Fruit fly (Drosophila melanogaster) whole organism, embryonic: ENCODE measurements around the gene CG3679.

ENCODE experiments used
- Aef1 ChIP-seq: fragments of 200-800 bp; sonication (Bioruptor generic); IDR thresholded peaks from 3 replicates; pipeline ENCODE4 v1.3.6; 2022; ENCODE audit warnings: missing biosample characterization, missing genetic modification characterization
- Asciz ChIP-seq: fragments of 200-800 bp; sonication (Bioruptor generic); optimal IDR thresholded peaks from 2 replicates; lab custom pipeline; 2017; ENCODE audit warnings: missing biosample characterization, mild to moderate bottlenecking, missing genetic modification characterization, missing genetic modification reagents
- CG11456 ChIP-seq: fragments of 200-800 bp; sonication (Bioruptor generic); IDR thresholded peaks from 3 replicates; pipeline ENCODE4 v1.3.6; 2022; ENCODE audit warnings: missing biosample characterization, missing genetic modification characterization
- CG12155 ChIP-seq: fragments of 200-800 bp; sonication (Bioruptor generic); optimal IDR thresholded peaks from 3 replicates; lab custom pipeline; 2016; ENCODE audit warnings: missing biosample characterization, missing genetic modification characterization
- CG13424 ChIP-seq: fragments of 200-800 bp; sonication (Bioruptor generic); optimal IDR thresholded peaks from 2 replicates; lab custom pipeline; 2019; ENCODE audit warnings: missing biosample characterization, mild to moderate bottlenecking, missing genetic modification characterization, moderate library complexity
- CG34224 ChIP-seq: fragments of 200-800 bp; sonication (Bioruptor generic); IDR thresholded peaks from 3 replicates; pipeline ENCODE4 v1.3.6; 2022; ENCODE audit warnings: missing biosample characterization, missing genetic modification characterization; ENCODE audit not compliant: partially characterized antibody
- CG3838 ChIP-seq: fragments of 200-800 bp; sonication (Bioruptor generic); optimal IDR thresholded peaks from 3 replicates; lab custom pipeline; 2016; ENCODE audit warnings: missing biosample characterization, missing genetic modification characterization
- CG4404 ChIP-seq: fragments of 200-800 bp; sonication (Bioruptor generic); IDR thresholded peaks from 2 replicates; pipeline ENCODE4 v1.3.6; 2022; ENCODE audit warnings: missing biosample characterization, missing genetic modification characterization
- CG4820 ChIP-seq: fragments of 200-800 bp; sonication (Bioruptor generic); optimal IDR thresholded peaks from 3 replicates; lab custom pipeline; 2016; ENCODE audit warnings: missing biosample characterization, missing genetic modification characterization
- CG6765 ChIP-seq: fragments of 200-800 bp; sonication (Bioruptor generic); optimal IDR thresholded peaks from 3 replicates; lab custom pipeline; 2017; ENCODE audit warnings: missing biosample characterization, mild to moderate bottlenecking, missing genetic modification characterization
- CG7556 ChIP-seq: fragments of 200-800 bp; sonication (Bioruptor generic); optimal IDR thresholded peaks from 2 replicates; lab custom pipeline; 2017; ENCODE audit warnings: missing biosample characterization, mild to moderate bottlenecking, missing genetic modification characterization
- CG9215 ChIP-seq: fragments of 200-800 bp; sonication (Bioruptor generic); IDR thresholded peaks from 2 replicates; pipeline ENCODE4 v1.3.6; 2022; ENCODE audit warnings: missing biosample characterization, missing genetic modification characterization
- CkIIα-i1 ChIP-seq: fragments of 200-800 bp; sonication (Bioruptor generic); IDR thresholded peaks from 2 replicates; pipeline ENCODE4 v1.3.6; 2022; ENCODE audit warnings: missing biosample characterization, missing genetic modification characterization
- Dip2 ChIP-seq: fragments of 200-800 bp; sonication (Bioruptor generic); IDR thresholded peaks from 2 replicates; pipeline ENCODE4 v1.3.6; 2022; ENCODE audit warnings: missing biosample characterization, missing genetic modification characterization
- HLHmδ ChIP-seq: fragments of 200-800 bp; sonication (Bioruptor generic); optimal IDR thresholded peaks from 2 replicates; lab custom pipeline; 2018; ENCODE audit warnings: missing biosample characterization, mild to moderate bottlenecking, missing genetic modification characterization, moderate library complexity
- HmgZ ChIP-seq: fragments of 200-800 bp; sonication (Bioruptor generic); optimal IDR thresholded peaks from 2 replicates; lab custom pipeline; 2018; ENCODE audit warnings: missing biosample characterization, mild to moderate bottlenecking, missing genetic modification characterization
- Hr3 ChIP-seq: fragments of 200-800 bp; sonication (Bioruptor generic); optimal IDR thresholded peaks from 3 replicates; lab custom pipeline; 2016; ENCODE audit warnings: missing biosample characterization, missing genetic modification characterization
- Hr39 ChIP-seq: fragments of >200 bp; optimal IDR thresholded peaks from 2 replicates; lab custom pipeline; 2017
- Kr ChIP-seq: fragments of 200-800 bp; sonication (Bioruptor generic); optimal IDR thresholded peaks from 2 replicates; lab custom pipeline; 2017; ENCODE audit warnings: missing biosample characterization, mild to moderate bottlenecking, missing genetic modification characterization
- MESR4 ChIP-seq: fragments of 200-800 bp; sonication (Bioruptor generic); optimal IDR thresholded peaks from 2 replicates; lab custom pipeline; 2018; ENCODE audit warnings: missing biosample characterization, mild to moderate bottlenecking, missing genetic modification characterization, moderate library complexity
- Med ChIP-seq: fragments of 200-800 bp; sonication (Bioruptor generic); peaks from one replicate; lab custom pipeline; 2016; ENCODE audit warnings: missing biosample characterization, missing genetic modification characterization, mild to moderate bottlenecking, inconsistent platforms, moderate library complexity
- NFAT ChIP-seq: fragments of 200-800 bp; sonication (Bioruptor generic); IDR thresholded peaks from 2 replicates; pipeline ENCODE4 v1.3.6; 2022; ENCODE audit warnings: missing biosample characterization, missing genetic modification characterization
- Opbp ChIP-seq: fragments of 200-800 bp; sonication (Bioruptor generic); IDR thresholded peaks from 3 replicates; pipeline ENCODE4 v1.3.6; 2022; ENCODE audit warnings: missing biosample characterization, missing genetic modification characterization; ENCODE audit not compliant: partially characterized antibody
- PHDP ChIP-seq: fragments of 200-800 bp; sonication (Bioruptor generic); optimal IDR thresholded peaks from 3 replicates; lab custom pipeline; 2018; ENCODE audit warnings: missing biosample characterization, mild to moderate bottlenecking, missing genetic modification characterization, moderate library complexity
- Poxn ChIP-seq: fragments of 200-800 bp; sonication (Bioruptor generic); IDR thresholded peaks from 2 replicates; pipeline ENCODE4 v1.3.6; 2022; ENCODE audit warnings: missing biosample characterization, missing genetic modification characterization
- Ravus ChIP-seq: fragments of 200-800 bp; sonication (Bioruptor generic); IDR thresholded peaks from 2 replicates; pipeline ENCODE4 v1.3.6; 2022; ENCODE audit warnings: missing biosample characterization, missing genetic modification characterization
- TFAM ChIP-seq: fragments of 200-800 bp; sonication (Bioruptor generic); optimal IDR thresholded peaks from 2 replicates; lab custom pipeline; 2017; ENCODE audit warnings: missing biosample characterization, missing genetic modification characterization, inconsistent platforms
- Tbp ChIP-seq: fragments of >200 bp; optimal IDR thresholded peaks from 2 replicates; lab custom pipeline; 2018; ENCODE audit warnings: missing biosample characterization, missing genetic modification characterization
- al ChIP-seq: fragments of 200-800 bp; sonication (Bioruptor generic); IDR thresholded peaks from 2 replicates; pipeline ENCODE4 v1.3.6; 2022; ENCODE audit warnings: missing biosample characterization, missing genetic modification characterization
- ash1 ChIP-seq: fragments of 200-800 bp; sonication (Bioruptor generic); optimal IDR thresholded peaks from 2 replicates; lab custom pipeline; 2018; ENCODE audit warnings: missing biosample characterization, mild to moderate bottlenecking, missing genetic modification characterization
- bcd ChIP-seq: fragments of 200-800 bp; sonication (Bioruptor generic); optimal IDR thresholded peaks from 2 replicates; lab custom pipeline; 2017; ENCODE audit warnings: missing biosample characterization, mild to moderate bottlenecking, missing genetic modification characterization
- btn ChIP-seq: fragments of 200-800 bp; sonication (Bioruptor generic); optimal IDR thresholded peaks from 2 replicates; lab custom pipeline; 2016; ENCODE audit warnings: missing biosample characterization, missing genetic modification characterization
- fd102C ChIP-seq: fragments of 200-800 bp; sonication (Bioruptor generic); optimal IDR thresholded peaks from 2 replicates; lab custom pipeline; 2018; ENCODE audit warnings: missing biosample characterization, mild to moderate bottlenecking, missing genetic modification characterization, moderate library complexity
- fd3F ChIP-seq: fragments of 200-800 bp; sonication (Bioruptor generic); optimal IDR thresholded peaks from 2 replicates; lab custom pipeline; 2018; ENCODE audit warnings: missing biosample characterization, mild to moderate bottlenecking, missing genetic modification characterization, moderate library complexity
- lola ChIP-seq, 3 experiments: fragments of >200 bp in 2 of 3; fragments of 200-800 bp in 1 of 3; sonication (Bioruptor generic) in 1 of 3; optimal IDR thresholded peaks; 2 replicates each; lab custom pipeline; 2017 to 2019; ENCODE audit warnings: missing biosample characterization in 3 of 3, missing genetic modification characterization in 3 of 3, mild to moderate bottlenecking in 1 of 3, moderate library complexity in 1 of 3
- luna ChIP-seq: fragments of 200-800 bp; sonication (Bioruptor generic); optimal IDR thresholded peaks from 2 replicates; lab custom pipeline; 2016; ENCODE audit warnings: missing biosample characterization, missing genetic modification characterization
- mam ChIP-seq: fragments of 200-800 bp; sonication (Bioruptor generic); optimal IDR thresholded peaks from 3 replicates; lab custom pipeline; 2016; ENCODE audit warnings: missing biosample characterization, missing genetic modification characterization
- nom ChIP-seq: fragments of 200-800 bp; sonication (Bioruptor generic); optimal IDR thresholded peaks from 2 replicates; lab custom pipeline; 2017; ENCODE audit warnings: missing biosample characterization, missing genetic modification characterization, mild to moderate bottlenecking, moderate library complexity, missing genetic modification reagents
- pan ChIP-seq, 4 experiments: fragments of >200 bp in 3 of 4; fragments of 200-800 bp in 1 of 4; sonication (Bioruptor generic) in 1 of 4; optimal IDR thresholded peaks in 3 of 4; IDR thresholded peaks in 1 of 4; 2 replicates each; pipeline versions ENCODE4 v1.3.6 to Lab custom; 2017 to 2022; ENCODE audit warnings: missing biosample characterization in 2 of 4, missing genetic modification characterization in 2 of 4, mixed read lengths in 1 of 4
- pfk ChIP-seq: fragments of 200-800 bp; sonication (Bioruptor generic); optimal IDR thresholded peaks from 2 replicates; lab custom pipeline; 2018; ENCODE audit warnings: missing biosample characterization, mild to moderate bottlenecking, missing genetic modification characterization, moderate library complexity
- prd ChIP-seq, 3 experiments: fragments of >200 bp in 2 of 3; fragments of 200-800 bp in 1 of 3; sonication (Bioruptor generic) in 1 of 3; optimal IDR thresholded peaks in 2 of 3; IDR thresholded peaks in 1 of 3; 2 replicates in 2 of 3; 3 replicates in 1 of 3; pipeline versions ENCODE4 v1.3.6 to Lab custom; 2017 to 2022; ENCODE audit warnings: missing biosample characterization in 1 of 3, missing genetic modification characterization in 1 of 3
- pum ChIP-seq: fragments of 200-800 bp; sonication (Bioruptor generic); optimal IDR thresholded peaks from 2 replicates; lab custom pipeline; 2016; ENCODE audit warnings: missing biosample characterization, missing genetic modification characterization
- rib ChIP-seq: fragments of 200-800 bp; sonication (Bioruptor generic); IDR thresholded peaks from 2 replicates; pipeline ENCODE4 v1.3.6; 2022; ENCODE audit warnings: missing biosample characterization, missing genetic modification characterization
- sc ChIP-seq, 3 experiments: fragments of >200 bp in 2 of 3; fragments of 200-800 bp in 1 of 3; sonication (Bioruptor generic) in 1 of 3; optimal IDR thresholded peaks; 2 replicates in 2 of 3; 3 replicates in 1 of 3; lab custom pipeline; 2017; ENCODE audit warnings: mild to moderate bottlenecking in 1 of 3, missing biosample characterization in 1 of 3, missing genetic modification characterization in 1 of 3, missing genetic modification reagents in 1 of 3
- tap ChIP-seq: fragments of 200-800 bp; optimal IDR thresholded peaks from 3 replicates; lab custom pipeline; 2019; ENCODE audit warnings: missing biosample characterization, mild to moderate bottlenecking, missing genetic modification characterization, moderate library complexity
- ttk ChIP-seq: fragments of 200-800 bp; sonication (Bioruptor generic); IDR thresholded peaks from 2 replicates; pipeline ENCODE4 v2.1.2; 2022; ENCODE audit warnings: missing biosample characterization, missing genetic modification characterization
- vnd ChIP-seq: fragments of 200-800 bp; sonication (Bioruptor generic); IDR thresholded peaks from 3 replicates; pipeline ENCODE4 v1.3.6; 2022; ENCODE audit warnings: missing biosample characterization, missing genetic modification characterization; ENCODE audit not compliant: partially characterized antibody

Gene CG3679

DNA sequence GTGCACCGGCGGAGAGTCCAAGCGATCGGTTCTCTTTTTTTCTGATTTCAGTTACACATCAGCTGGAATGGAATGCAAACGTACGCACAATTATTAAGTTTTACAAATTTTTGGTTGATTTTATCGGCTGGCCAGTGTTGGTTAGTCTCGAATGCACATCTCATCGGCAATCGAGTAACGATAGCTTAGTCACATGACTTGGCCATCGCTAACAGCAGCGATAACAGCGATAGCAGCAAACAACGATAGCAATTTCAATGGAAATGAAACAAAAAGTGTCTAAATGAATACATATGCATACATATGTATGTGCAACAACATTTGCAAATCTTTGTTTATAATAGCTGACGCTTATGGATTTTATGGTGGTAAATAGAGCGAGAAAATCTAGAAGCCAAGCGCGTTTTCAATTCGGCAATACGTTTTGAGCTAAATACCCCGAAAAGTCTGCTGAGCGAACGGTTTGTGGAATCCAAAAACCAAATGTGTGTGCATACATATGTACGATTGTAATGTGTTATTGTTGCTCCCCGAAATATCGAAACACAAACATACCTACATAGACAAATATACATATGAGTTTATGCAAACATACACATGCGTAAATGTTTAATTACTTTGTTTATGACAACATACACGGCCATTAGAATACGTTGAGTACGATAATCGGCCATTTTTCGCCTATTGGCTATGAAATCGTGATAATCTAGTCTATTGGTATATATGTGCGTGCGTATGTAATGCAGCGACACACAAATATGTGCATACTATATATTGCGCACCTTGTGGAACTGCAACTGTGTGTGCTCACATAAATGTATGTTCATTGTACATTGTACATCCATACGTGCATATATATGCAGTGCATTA, 7.0 kb upstream of the CG3679 start, which contains the start of gene CG3632 (continued):
- no peak for TF ChIP-seq CG4820 (GFP tag; lab: Kevin White, UChicago)
- TF ChIP-seq Kr = no peak
- TF ChIP-seq NFAT (GFP tag; lab: Robert Waterston, UW) = peak; percentile 51; the same call in 1 of the 2 replicates
- peak; percentile 95 for TF ChIP-seq Med (GFP tag; lab: Kevin White, UChicago)
- TF ChIP-seq vnd (GFP tag; lab: Robert Waterston, UW) = peak; percentile 71
- TF ChIP-seq Tbp (GFP tag; lab: Kevin White, UChicago) = no peak
- TF ChIP-seq CG4404 (GFP tag; lab: Robert Waterston, UW) = no peak
- TF ChIP-seq pan (optimal IDR thresholded peaks at IDR 0.05; lab: Kevin White, UChicago) = no peak
- TF ChIP-seq pan (GFP tag; optimal IDR thresholded peaks at IDR 0.05 in 1 of 2, IDR thresholded peaks at IDR 0.05 in 1 of 2) = no peak
- no peak for TF ChIP-seq CG11456 (GFP tag; lab: Robert Waterston, UW)
- TF ChIP-seq btn (GFP tag; lab: Kevin White, UChicago) = no peak
- no peak for TF ChIP-seq bcd (GFP tag; lab: Kevin White, UChicago)
- TF ChIP-seq mam = peak; percentile 62
- peak; percentile 16 for TF ChIP-seq luna
- TF ChIP-seq Asciz = no peak
- 0 out of 2 replicates have a peak, but pooled peaks have one; percentile 10 for TF ChIP-seq al
- TF ChIP-seq rib (GFP tag; lab: Robert Waterston, UW) = peak; percentile 61; the same call in 1 of the 2 replicates
- TF ChIP-seq HLHmδ (GFP tag; lab: Kevin White, UChicago) = no peak
- no peak for TF ChIP-seq CG7556
- TF ChIP-seq tap = no peak
- peak; percentile 88 for TF ChIP-seq pfk
- no peak for TF ChIP-seq Aef1 (GFP tag; lab: Robert Waterston, UW)
- no peak for TF ChIP-seq sc (optimal IDR thresholded peaks at IDR 0.05; lab: Kevin White, UChicago)
- no peak for TF ChIP-seq sc (GFP tag; optimal IDR thresholded peaks at IDR 0.05; lab: Kevin White, UChicago)
- no peak for TF ChIP-seq Ravus (GFP tag; lab: Robert Waterston, UW)
- TF ChIP-seq Hr3 (GFP tag; lab: Kevin White, UChicago) = no peak
- peak; percentile 20 for TF ChIP-seq pum
- no peak for TF ChIP-seq lola (GFP tag; optimal IDR thresholded peaks at IDR 0.05; lab: Kevin White, UChicago)
- TF ChIP-seq CG12155 (GFP tag; lab: Kevin White, UChicago) = peak; percentile 53
- TF ChIP-seq CG3838 (GFP tag; lab: Kevin White, UChicago) = peak; percentile 92
- peak; percentile 56 for TF ChIP-seq HmgZ (tag; lab: Kevin White, UChicago)
- no peak for TF ChIP-seq CG13424
- no peak for TF ChIP-seq prd (optimal IDR thresholded peaks at IDR 0.05; lab: Kevin White, UChicago)
- TF ChIP-seq prd (GFP tag; IDR thresholded peaks at IDR 0.05; lab: Robert Waterston, UW) = no peak
- TF ChIP-seq Hr39 (lab: Kevin White, UChicago) = no peak
- no peak for TF ChIP-seq CG9215 (GFP tag; lab: Robert Waterston, UW)
- TF ChIP-seq fd3F (GFP tag; lab: Kevin White, UChicago) = no peak
- no peak for TF ChIP-seq ttk
- no peak for TF ChIP-seq CkIIα-i1 (GFP tag; lab: Robert Waterston, UW)
- TF ChIP-seq CG6765 (GFP tag; lab: Kevin White, UChicago) = no peak
- peak; percentile 78 for TF ChIP-seq CG34224
- no peak for TF ChIP-seq ash1 (GFP tag; lab: Kevin White, UChicago)
- TF ChIP-seq fd102C = no peak
- TF ChIP-seq Poxn (GFP tag; lab: Robert Waterston, UW) = no peak
- TF ChIP-seq PHDP = no peak
- peak; percentile 89 for TF ChIP-seq Opbp
- no peak for TF ChIP-seq Dip2
- no peak for TF ChIP-seq nom (GFP tag; lab: Kevin White, UChicago)
- no peak for TF ChIP-seq TFAM
- TF ChIP-seq MESR4 (GFP tag; lab: Kevin White, UChicago) = peak; percentile 63
